Worm (Caenorhabditis elegans): Measurements from ENCODE around the gene coel-1.

coel-1 gene

ce11 chrX:4252047-4252446 is 13.4 kb upstream of the coel-1 start, which contains the start of gene srv-5:
Gene srv-5, plus strand, starts transcription at chrX:4252347.
- TF ChIP-seq grh-1 (GFP tag; IDR thresholded peaks at IDR 0.05) (no peak), efl-1 (optimal IDR thresholded peaks at IDR 0.05) (no peak), efl-1 (GFP tag; optimal IDR thresholded peaks at IDR 0.05 in 1 of 2) (peak in 1 of 2 experiments; percentile 55)

ce11 chrX:4254782-4255181 is 10.7 kb upstream of the coel-1 start, which contains the start of gene taf-11.1:
Gene taf-11.1, plus strand, starts transcription at chrX:4255170.
- TF ChIP-seq nhr-85 (tag) (peak; percentile 68), efl-1 (optimal IDR thresholded peaks at IDR 0.05) (no peak), efl-1 (GFP tag; optimal IDR thresholded peaks at IDR 0.05 in 1 of 2) (peak in 1 of 2 experiments; percentile 32), snpc-4 (tag; optimal IDR thresholded peaks at IDR 0.05) (no peak), lin-35 (GFP tag; optimal IDR thresholded peaks at IDR 0.05) (peak in 1 of 2 experiments; percentile 53), lin-14 (GFP tag; optimal IDR thresholded peaks at IDR 0.05) (peak; percentile 67), mep-1 (tag; optimal IDR thresholded peaks at IDR 0.05) (peak; percentile 26), tbx-2 (tag; optimal IDR thresholded peaks at IDR 0.05) (no peak), F16B12.6 (tag; optimal IDR thresholded peaks at IDR 0.05) (peak; percentile 30), rnt-1 (tag; optimal IDR thresholded peaks at IDR 0.05) (peak; percentile 29), fos-1 (tag; optimal IDR thresholded peaks at IDR 0.05) (no peak), nhr-20 (tag; optimal IDR thresholded peaks at IDR 0.05) (peak; percentile 2), mef-2 (tag; optimal IDR thresholded peaks at IDR 0.05) (no peak), nhr-71 (tag; optimal IDR thresholded peaks at IDR 0.05) (peak; percentile 29), xbp-1 (tag; optimal IDR thresholded peaks at IDR 0.05) (peak; percentile 11), ztf-11 (tag; optimal IDR thresholded peaks at IDR 0.05) (no peak), dpl-1 (GFP tag; optimal IDR thresholded peaks at IDR 0.05) (peak in 2 of 3 experiments; percentile 16 to 34), nhr-84 (tag; optimal IDR thresholded peaks at IDR 0.05) (no peak), nhr-28 (tag; optimal IDR thresholded peaks at IDR 0.05) (no peak), sox-4 (tag; optimal IDR thresholded peaks at IDR 0.05) (no peak), snu-23 (GFP tag; optimal IDR thresholded peaks at IDR 0.05) (peak; percentile 49), fkh-8 (tag; optimal IDR thresholded peaks at IDR 0.05) (no peak), lsy-2 (tag; optimal IDR thresholded peaks at IDR 0.05) (peak in 1 of 2 experiments; percentile 24)

- no peak for TF ChIP-seq ets-5 (GFP tag; IDR thresholded peaks at IDR 0.05)
- no peak for TF ChIP-seq grh-1 (GFP tag; IDR thresholded peaks at IDR 0.05)
- no peak for TF ChIP-seq alr-1 (tag; optimal IDR thresholded peaks at IDR 0.05; ENCODE audit: borderline replicate concordance)
- no peak for TF ChIP-seq pax-3 (tag; optimal IDR thresholded peaks at IDR 0.05)
- TF ChIP-seq ces-1 (GFP tag; optimal IDR thresholded peaks at IDR 0.05), result no peak
- TF ChIP-seq hlh-4 (tag; optimal IDR thresholded peaks at IDR 0.05), result no peak
- TF ChIP-seq nhr-11 (tag; optimal IDR thresholded peaks at IDR 0.05), result no peak
- no peak for TF ChIP-seq ceh-82 (tag; optimal IDR thresholded peaks at IDR 0.05)
Observed at ce11 chrX:4255366-4255765, 10.1 kb upstream of the coel-1 start.

- TF ChIP-seq xbp-1 (tag; optimal IDR thresholded peaks at IDR 0.05) (no peak), unc-86 (tag; optimal IDR thresholded peaks at IDR 0.05) (no peak), pqm-1 (tag; optimal IDR thresholded peaks at IDR 0.05) (no peak), rnt-1 (tag; optimal IDR thresholded peaks at IDR 0.05) (no peak), nhr-237 (tag; optimal IDR thresholded peaks at IDR 0.05) (no peak), unc-98 (GFP tag; IDR thresholded peaks at IDR 0.05) (no peak), fkh-10 (GFP tag; optimal IDR thresholded peaks at IDR 0.05) (no peak)
Observed at ce11 chrX:4256761-4257160, 8.7 kb upstream of the coel-1 start, which contains the start of gene srv-6. Gene srv-6, plus strand, starts transcription at chrX:4257061.

- TF ChIP-seq sptf-1 (tag; optimal IDR thresholded peaks at IDR 0.05) (no peak), ces-1 (GFP tag; optimal IDR thresholded peaks at IDR 0.05) (no peak), zag-1 (tag; optimal IDR thresholded peaks at IDR 0.05) (no peak), swsn-7 (tag; optimal IDR thresholded peaks at IDR 0.05) (peak; percentile 54), dpl-1 (GFP tag; optimal IDR thresholded peaks at IDR 0.05) (peak in 2 of 3 experiments; percentile 18 to 30), egl-27 (tag; optimal IDR thresholded peaks at IDR 0.05) (no peak), nhr-237 (tag; optimal IDR thresholded peaks at IDR 0.05) (no peak), unc-98 (GFP tag; IDR thresholded peaks at IDR 0.05) (no peak), nhr-76 (tag; optimal IDR thresholded peaks at IDR 0.05) (no peak), skn-1 (tag; optimal IDR thresholded peaks at IDR 0.05) (peak; percentile 40), lin-14 (GFP tag; optimal IDR thresholded peaks at IDR 0.05) (peak; percentile 67), C34B4.2 (tag; optimal IDR thresholded peaks at IDR 0.05) (no peak), lin-35 (GFP tag; optimal IDR thresholded peaks at IDR 0.05) (peak in 1 of 2 experiments; percentile 58), nhr-12 (tag; optimal IDR thresholded peaks at IDR 0.05) (no peak), sup-37 (GFP tag; optimal IDR thresholded peaks at IDR 0.05) (no peak), jun-1 (tag; optimal IDR thresholded peaks at IDR 0.05) (no peak), nhr-84 (tag; optimal IDR thresholded peaks at IDR 0.05) (no peak), efl-1 (optimal IDR thresholded peaks at IDR 0.05) (peak; percentile 29 to 32), efl-1 (GFP tag; optimal IDR thresholded peaks at IDR 0.05 in 1 of 2) (peak; percentile 1 to 90)
Observed at ce11 chrX:4260297-4260696, 5.2 kb upstream of the coel-1 start, which contains the start of gene C52B9.4. Gene C52B9.4, plus strand, starts transcription at chrX:4260652.
